Worm (Caenorhabditis elegans): ENCODE measurements around the gene C27B7.2.

Gene C27B7.2

ce11 chrIV:8873847-8874246, 18.8 kb upstream of the C27B7.2 start, which contains the start of gene hdl-2:
TSS of gene hdl-2 (plus strand) at chrIV:8874147.
- no peak for TF ChIP-seq dao-5 (tag; optimal IDR thresholded peaks at IDR 0.05)
- TF ChIP-seq him-1 (tag; optimal IDR thresholded peaks at IDR 0.05) = no peak
- no peak for TF ChIP-seq W03F9.2 (tag; optimal IDR thresholded peaks at IDR 0.05)

- TF ChIP-seq dao-5 (tag; optimal IDR thresholded peaks at IDR 0.05) = no peak
- TF ChIP-seq W03F9.2 (tag; optimal IDR thresholded peaks at IDR 0.05) = no peak
- TF ChIP-seq him-1 (tag; optimal IDR thresholded peaks at IDR 0.05) = no peak
These were observed 12.8 kb upstream of the C27B7.2 start, which contains the start of gene npax-4 for ce11 chrIV:8879810-8880209. TSS of gene npax-4 (minus strand) at chrIV:8879910.

ce11 chrIV:8881181-8881580, 11.5 kb upstream of the C27B7.2 start, which contains the start of gene C09G9.8:
TSS of gene C09G9.8 (plus strand) at chrIV:8881481.
- TF ChIP-seq W03F9.2 (tag; optimal IDR thresholded peaks at IDR 0.05) (no peak), him-1 (tag; optimal IDR thresholded peaks at IDR 0.05) (no peak), dao-5 (tag; optimal IDR thresholded peaks at IDR 0.05) (no peak)

- TF ChIP-seq W03F9.2 (tag; optimal IDR thresholded peaks at IDR 0.05) (no peak), dao-5 (tag; optimal IDR thresholded peaks at IDR 0.05) (no peak), him-1 (tag; optimal IDR thresholded peaks at IDR 0.05) (no peak)
These were observed 6.4 kb upstream of the C27B7.2 start, which contains the start of gene C09G9.5 for ce11 chrIV:8886228-8886627. TSS of gene C09G9.5 (plus strand) at chrIV:8886528.

ce11 chrIV:8888525-8889026, 4.1 kb upstream of the C27B7.2 start, which contains the start of gene oma-1:
TSS of gene oma-1 (plus strand) at chrIV:8888976.
- TF ChIP-seq him-1 (tag; optimal IDR thresholded peaks at IDR 0.05) (no peak), W03F9.2 (tag; optimal IDR thresholded peaks at IDR 0.05) (peak; percentile 26)

ce11 chrIV:8891131-8891530, 1.5 kb upstream of the C27B7.2 start, which contains the start of gene spr-2:
TSS of gene spr-2 (plus strand) at chrIV:8891462.
- TF ChIP-seq W03F9.2 (tag; optimal IDR thresholded peaks at IDR 0.05) (peak; percentile 56), dao-5 (tag; optimal IDR thresholded peaks at IDR 0.05) (no peak), him-1 (tag; optimal IDR thresholded peaks at IDR 0.05) (no peak)

ce11 chrIV:8893746-8894145, 1.1 kb downstream of the C27B7.2 start, which contains the start of gene rad-54.L2:
TSS of gene rad-54.L2 (plus strand) at chrIV:8894077.
- TF ChIP-seq W03F9.2 (tag; optimal IDR thresholded peaks at IDR 0.05) = peak; percentile 80
- no peak for TF ChIP-seq dao-5 (tag; optimal IDR thresholded peaks at IDR 0.05)
- no peak for TF ChIP-seq him-1 (tag; optimal IDR thresholded peaks at IDR 0.05)

- TF ChIP-seq him-1 (tag; optimal IDR thresholded peaks at IDR 0.05) (no peak), dao-5 (tag; optimal IDR thresholded peaks at IDR 0.05) (no peak), W03F9.2 (tag; optimal IDR thresholded peaks at IDR 0.05) (no peak)
These were observed 8.7 kb downstream of the C27B7.2 start, which contains the start of gene C27B7.5 for ce11 chrIV:8901346-8901745. TSS of gene C27B7.5 (plus strand) at chrIV:8901646.

- TF ChIP-seq him-1 (tag; optimal IDR thresholded peaks at IDR 0.05) (no peak), dao-5 (tag; optimal IDR thresholded peaks at IDR 0.05) (no peak), W03F9.2 (tag; optimal IDR thresholded peaks at IDR 0.05) (no peak)
These were observed 13.5 kb downstream of the C27B7.2 start, which contains the start of gene C27B7.6 for ce11 chrIV:8906164-8906563. TSS of gene C27B7.6 (minus strand) at chrIV:8906345.

ce11 chrIV:8906743-8907142, 14.1 kb downstream of the C27B7.2 start, which contains the start of gene C27B7.7:
TSS of gene C27B7.7 (plus strand) at chrIV:8907043.
- TF ChIP-seq him-1 (tag; optimal IDR thresholded peaks at IDR 0.05) (no peak), W03F9.2 (tag; optimal IDR thresholded peaks at IDR 0.05) (no peak), dao-5 (tag; optimal IDR thresholded peaks at IDR 0.05) (no peak)

- TF ChIP-seq him-1 (tag; optimal IDR thresholded peaks at IDR 0.05) = no peak
- no peak for TF ChIP-seq W03F9.2 (tag; optimal IDR thresholded peaks at IDR 0.05)
- TF ChIP-seq dao-5 (tag; optimal IDR thresholded peaks at IDR 0.05) = no peak
These were observed 21.5 kb downstream of the C27B7.2 start for ce11 chrIV:8914187-8914586.

ce11 chrIV:8916010-8916409, 23.4 kb downstream of the C27B7.2 start, which contains the start of gene C27B7.9:
TSS of gene C27B7.9 (minus strand) at chrIV:8916110.
- TF ChIP-seq him-1 (tag; optimal IDR thresholded peaks at IDR 0.05) (no peak), dao-5 (tag; optimal IDR thresholded peaks at IDR 0.05) (no peak), W03F9.2 (tag; optimal IDR thresholded peaks at IDR 0.05) (no peak)

ce11 chrIV:8918790-8919189, 26.1 kb downstream of the C27B7.2 start, which contains the start of gene rap-1:
TSS of gene rap-1 (minus strand) at chrIV:8918890.
- TF ChIP-seq W03F9.2 (tag; optimal IDR thresholded peaks at IDR 0.05) = no peak
- TF ChIP-seq him-1 (tag; optimal IDR thresholded peaks at IDR 0.05) = no peak
- TF ChIP-seq dao-5 (tag; optimal IDR thresholded peaks at IDR 0.05) = no peak

ce11 chrIV:8920284-8920806, 27.7 kb downstream of the C27B7.2 start:
- TF ChIP-seq W03F9.2 (tag; optimal IDR thresholded peaks at IDR 0.05) = no peak
- no peak for TF ChIP-seq him-1 (tag; optimal IDR thresholded peaks at IDR 0.05)
- TF ChIP-seq dao-5 (tag; optimal IDR thresholded peaks at IDR 0.05) = no peak

Data from whole organism, L4/young adult.